Fruit fly (Drosophila melanogaster) S2 (cell line): Measurements from ENCODE around the gene AANATL7.

ENCODE experiments used
- CG8478 ChIP-seq: fragments of >200 bp; optimal IDR thresholded peaks from 2 replicates; lab custom pipeline; 2018
- CTCF ChIP-seq, 2 experiments: fragments of >200 bp; optimal IDR thresholded peaks; 2 replicates each; lab custom pipeline; 2018

Gene AANATL7

dm6 chrX:2581793-2582503 lies 1.2 kb downstream of the AANATL7 start:
- TF ChIP-seq CTCF (optimal IDR thresholded peaks at IDR 0.05; lab: Kevin White, UChicago) (no peak), CG8478 (lab: Kevin White, UChicago) (no peak)

DNA sequence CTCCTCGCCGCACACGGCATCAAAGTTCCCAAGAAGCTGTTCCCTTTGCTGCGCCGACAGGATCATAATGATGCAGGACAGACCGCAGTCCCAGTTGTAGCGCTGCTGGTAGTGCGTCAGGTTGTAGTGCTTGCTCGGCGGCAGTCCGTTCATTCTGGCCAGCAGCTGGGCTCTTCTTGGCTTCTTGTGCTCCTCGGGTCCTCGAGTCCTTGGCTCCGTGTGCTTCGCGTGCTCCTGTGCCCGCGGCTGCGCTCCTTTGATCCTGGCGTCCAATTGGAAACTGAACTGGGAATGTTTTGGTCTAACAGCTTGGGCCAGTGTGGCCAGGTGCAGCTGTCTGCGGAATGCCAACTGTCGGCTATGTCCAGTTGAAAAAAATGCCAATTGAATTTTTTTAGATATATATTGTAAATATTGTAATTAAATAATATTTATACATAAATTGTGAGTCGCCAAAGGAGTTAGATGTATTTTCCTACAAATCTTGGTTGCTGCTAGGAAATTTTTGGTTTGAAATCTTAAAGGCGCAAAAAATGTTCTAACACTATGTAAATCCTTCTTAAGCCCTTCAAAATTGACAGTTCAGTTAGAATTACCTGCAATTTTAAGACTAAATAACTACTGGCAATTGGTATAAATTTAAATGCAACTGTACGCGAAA lies 4.4 kb downstream of the AANATL7 start, which contains the start of gene CG13760:
TSS of gene CG13760 (minus strand) at position 645 of the 661 bp plus-strand sequence.
- TF ChIP-seq CG8478 (lab: Kevin White, UChicago) (no peak), CTCF (optimal IDR thresholded peaks at IDR 0.05; lab: Kevin White, UChicago) (no peak)

- TF ChIP-seq CG8478 (lab: Kevin White, UChicago) (no peak), CTCF (optimal IDR thresholded peaks at IDR 0.05; lab: Kevin White, UChicago) (peak in 1 of 2 experiments; percentile 19)
These were observed 4.9 kb downstream of the AANATL7 start, which contains the start of gene wds for dm6 chrX:2585716-2586082. TSS of gene wds (plus strand) at chrX:2585980.

dm6 chrX:2588415-2589411 lies 8.0 kb downstream of the AANATL7 start, which contains the start of gene egh:
TSS of gene egh (plus strand) at chrX:2588503.
- TF ChIP-seq CG8478 (lab: Kevin White, UChicago) (no peak), CTCF (optimal IDR thresholded peaks at IDR 0.05; lab: Kevin White, UChicago) (peak in 1 of 2 experiments; percentile 11)

DNA sequence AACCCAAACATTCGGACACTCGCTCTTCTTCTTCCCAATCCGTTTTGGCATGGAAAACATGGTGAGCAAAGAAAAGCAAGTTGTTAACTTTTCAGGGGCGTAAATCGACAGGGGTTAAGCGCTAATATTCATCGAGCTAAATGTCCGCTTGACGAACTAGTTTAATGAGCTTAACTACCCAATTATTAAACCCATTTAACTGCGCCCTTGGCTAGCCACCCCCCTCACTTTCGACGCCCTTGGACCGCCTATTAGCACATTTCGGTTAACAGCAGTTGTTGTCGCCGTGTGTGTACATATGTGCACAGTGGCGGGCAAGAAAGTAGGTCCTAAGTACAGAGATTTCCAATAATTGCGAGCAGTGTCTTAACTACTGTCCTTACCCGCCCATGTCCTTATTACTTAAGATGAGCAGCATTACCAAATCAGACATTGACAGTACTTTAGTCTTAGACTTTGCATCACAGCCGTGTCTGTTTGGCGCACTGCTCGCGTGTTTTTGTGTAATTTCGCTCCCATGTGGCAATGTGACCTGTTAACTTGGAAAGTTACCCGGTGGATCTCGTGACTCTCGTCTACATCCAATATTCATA lies 8.8 kb downstream of the AANATL7 start:
- no peak for TF ChIP-seq CG8478 (lab: Kevin White, UChicago)
- TF ChIP-seq CTCF (optimal IDR thresholded peaks at IDR 0.05; lab: Kevin White, UChicago): no peak

dm6 chrX:2590607-2591006 lies 9.8 kb downstream of the AANATL7 start:
- no peak for TF ChIP-seq CG8478 (lab: Kevin White, UChicago)
- TF ChIP-seq CTCF (optimal IDR thresholded peaks at IDR 0.05; lab: Kevin White, UChicago): no peak

dm6 chrX:2591315-2591999 lies 10.7 kb downstream of the AANATL7 start:
- no peak for TF ChIP-seq CG8478 (lab: Kevin White, UChicago)

DNA sequence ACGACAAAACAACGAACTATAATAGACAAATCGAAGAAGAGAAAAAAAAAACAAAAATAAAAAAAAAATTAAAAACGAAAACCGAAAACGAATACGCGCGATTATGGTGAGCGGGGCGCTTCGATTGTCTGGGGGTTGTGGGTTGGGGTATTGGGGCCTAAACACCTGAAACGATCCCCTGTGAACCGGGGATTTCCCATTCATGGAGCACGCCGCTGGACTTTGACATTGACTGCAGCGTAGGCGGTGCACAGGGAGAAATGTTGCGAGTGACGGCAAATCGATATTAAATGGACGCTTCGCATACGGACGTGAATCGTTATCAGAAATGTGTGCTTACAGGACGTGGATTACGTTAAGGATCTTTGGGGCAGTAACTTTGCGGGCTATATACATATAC lies 11.5 kb downstream of the AANATL7 start:
- no peak for TF ChIP-seq CTCF (optimal IDR thresholded peaks at IDR 0.05; lab: Kevin White, UChicago)
- TF ChIP-seq CG8478 (lab: Kevin White, UChicago): no peak

dm6 chrX:2593094-2593752 lies 12.5 kb downstream of the AANATL7 start:
- TF ChIP-seq CTCF (optimal IDR thresholded peaks at IDR 0.05; lab: Kevin White, UChicago) (no peak), CG8478 (lab: Kevin White, UChicago) (no peak)

DNA sequence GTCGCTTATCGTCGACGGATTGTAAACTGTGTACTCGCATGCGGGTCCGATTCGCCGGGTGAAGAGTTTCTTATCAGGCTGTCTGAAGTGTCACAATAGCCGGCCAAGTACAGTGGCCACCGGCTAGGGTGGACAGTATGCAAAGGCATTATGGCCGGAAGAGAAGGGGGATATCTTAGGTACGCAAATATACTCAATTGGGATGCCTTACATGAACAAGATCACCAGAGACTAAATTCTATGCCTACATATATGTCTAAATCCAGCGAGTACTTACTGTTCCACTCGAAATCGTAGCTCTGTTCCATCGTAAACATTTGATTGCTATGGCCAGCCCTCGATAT lies 13.0 kb downstream of the AANATL7 start:
- no peak for TF ChIP-seq CTCF (optimal IDR thresholded peaks at IDR 0.05; lab: Kevin White, UChicago)
- no peak for TF ChIP-seq CG8478 (lab: Kevin White, UChicago)

DNA sequence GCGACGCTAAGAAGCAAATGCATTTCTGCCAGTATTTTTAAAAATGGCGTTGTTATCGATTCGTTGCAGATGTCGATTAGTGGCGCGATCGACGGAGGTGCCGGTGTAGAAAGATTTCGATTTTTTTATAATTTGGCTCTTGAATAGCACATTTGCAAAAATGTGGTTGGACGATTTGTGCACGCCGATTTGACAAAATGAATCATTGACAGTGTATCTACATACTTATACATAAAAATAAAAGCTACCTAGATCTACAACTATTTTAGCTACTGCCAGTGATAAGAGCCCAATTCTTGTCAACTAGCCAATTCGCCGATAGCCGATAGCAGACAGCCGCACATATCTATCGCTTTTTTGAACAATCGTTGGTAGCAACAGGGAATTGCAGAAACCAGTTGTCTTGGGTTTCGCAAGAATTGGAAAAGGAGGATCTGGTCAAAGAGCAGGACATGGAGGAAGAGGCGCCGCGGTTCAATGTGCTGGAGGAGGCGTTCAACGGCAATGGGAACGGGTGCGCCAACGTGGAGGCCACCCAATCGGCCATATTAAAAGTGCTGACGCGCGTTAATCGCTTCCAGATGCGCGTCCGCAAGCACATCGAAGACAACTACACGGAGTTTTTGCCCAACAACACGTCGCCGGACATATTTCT lies 23.2 kb downstream of the AANATL7 start, which contains the start of the genes Klp3A and Zw10:
TSS of gene Klp3A (minus strand) at position 202 of the 655 bp plus-strand sequence.
TSS of gene Zw10 (plus strand) at position 347 of the 655 bp plus-strand sequence.
- TF ChIP-seq CTCF (optimal IDR thresholded peaks at IDR 0.05; lab: Kevin White, UChicago) (no peak), CG8478 (lab: Kevin White, UChicago) (no peak)

dm6 chrX:2608470-2609157 lies 27.9 kb downstream of the AANATL7 start, which contains the start of gene Smyd3:
TSS of gene Smyd3 (minus strand) at chrX:2608876.
- TF ChIP-seq CTCF (optimal IDR thresholded peaks at IDR 0.05; lab: Kevin White, UChicago): no peak
- no peak for TF ChIP-seq CG8478 (lab: Kevin White, UChicago)
